Fruit fly (Drosophila melanogaster) whole organism, embryonic: ENCODE data around the gene CG10337.
A peak's percentile ranks its signal among the peaks of the same experiment; 100 is the strongest.

Experiments
- Ada2b ChIP-seq: fragments of 200-800 bp; sonication (Bioruptor generic); IDR thresholded peaks from 2 replicates; pipeline ENCODE4 v1.3.6; 2022; ENCODE audit warnings: missing biosample characterization, missing genetic modification characterization
- Atf6 ChIP-seq: fragments of 200-800 bp; sonication (Bioruptor generic); IDR thresholded peaks from 2 replicates; pipeline ENCODE4 v1.3.6; 2022; ENCODE audit warnings: missing biosample characterization, missing genetic modification characterization
- CG11247 ChIP-seq: fragments of 200-800 bp; sonication (Bioruptor generic); IDR thresholded peaks from 2 replicates; pipeline ENCODE4 v1.3.6; 2022; ENCODE audit warnings: missing biosample characterization, missing genetic modification characterization
- CG14860 ChIP-seq: fragments of 200-800 bp; sonication (Bioruptor generic); IDR thresholded peaks from 3 replicates; pipeline ENCODE4 v1.3.6; 2022; ENCODE audit warnings: missing biosample characterization, missing genetic modification characterization; ENCODE audit not compliant: partially characterized antibody
- CG17912 ChIP-seq: fragments of 200-800 bp; sonication (Bioruptor generic); optimal IDR thresholded peaks from 2 replicates; lab custom pipeline; 2018; ENCODE audit warnings: missing biosample characterization, mild to moderate bottlenecking, missing genetic modification characterization
- CG18476 ChIP-seq: fragments of 200-800 bp; sonication (Bioruptor generic); optimal IDR thresholded peaks from 2 replicates; lab custom pipeline; 2016; ENCODE audit warnings: missing biosample characterization, mild to moderate bottlenecking, missing genetic modification characterization
- CG2116 ChIP-seq: fragments of 200-800 bp; sonication (Bioruptor generic); optimal IDR thresholded peaks from 3 replicates; lab custom pipeline; 2018; ENCODE audit warnings: missing biosample characterization, mild to moderate bottlenecking, missing genetic modification characterization
- CG2129 ChIP-seq: fragments of 200-800 bp; sonication (Bioruptor generic); IDR thresholded peaks from 2 replicates; pipeline ENCODE4 v1.3.6; 2022; ENCODE audit warnings: missing biosample characterization, missing genetic modification characterization; ENCODE audit not compliant: partially characterized antibody
- CG2678 ChIP-seq: fragments of 200-800 bp; sonication (Bioruptor generic); optimal IDR thresholded peaks from 3 replicates; lab custom pipeline; 2019; ENCODE audit warnings: missing biosample characterization, mild to moderate bottlenecking, missing genetic modification characterization, moderate library complexity
- CG31224 ChIP-seq: fragments of 200-800 bp; sonication (Bioruptor generic); IDR thresholded peaks from 2 replicates; pipeline ENCODE4 v1.3.6; 2022; ENCODE audit warnings: missing biosample characterization, missing genetic modification characterization
- CG3847 ChIP-seq: fragments of 200-800 bp; sonication (Bioruptor generic); IDR thresholded peaks from 2 replicates; pipeline ENCODE4 v1.3.6; 2022; ENCODE audit warnings: missing biosample characterization, missing genetic modification characterization
- CG3995 ChIP-seq: fragments of 200-800 bp; sonication (Bioruptor generic); optimal IDR thresholded peaks from 3 replicates; lab custom pipeline; 2016; ENCODE audit warnings: missing biosample characterization, missing genetic modification characterization
- CG4617 ChIP-seq: fragments of 200-800 bp; sonication (Bioruptor generic); optimal IDR thresholded peaks from 3 replicates; lab custom pipeline; 2016; ENCODE audit warnings: missing biosample characterization, missing genetic modification characterization, borderline replicate concordance
- CG4707 ChIP-seq: fragments of 200-800 bp; sonication (Bioruptor generic); optimal IDR thresholded peaks from 2 replicates; lab custom pipeline; 2018; ENCODE audit warnings: missing biosample characterization, mild to moderate bottlenecking, missing genetic modification characterization, moderate library complexity
- CG4820 ChIP-seq: fragments of 200-800 bp; sonication (Bioruptor generic); optimal IDR thresholded peaks from 3 replicates; lab custom pipeline; 2016; ENCODE audit warnings: missing biosample characterization, missing genetic modification characterization
- CG6689 ChIP-seq: fragments of 200-800 bp; sonication (Bioruptor generic); IDR thresholded peaks from 2 replicates; pipeline ENCODE4 v1.3.6; 2022; ENCODE audit warnings: missing biosample characterization, missing genetic modification characterization
- CG7372 ChIP-seq: fragments of 200-800 bp; sonication (Bioruptor generic); IDR thresholded peaks from 2 replicates; pipeline ENCODE4 v1.3.6; 2022; ENCODE audit warnings: missing biosample characterization, missing genetic modification characterization
- CG8281 ChIP-seq: fragments of 200-800 bp; sonication (Bioruptor generic); optimal IDR thresholded peaks from 2 replicates; lab custom pipeline; 2018; ENCODE audit warnings: missing biosample characterization, mild to moderate bottlenecking, missing genetic modification characterization, moderate library complexity
- CG8478 ChIP-seq: fragments of >200 bp; optimal IDR thresholded peaks from 2 replicates; lab custom pipeline; 2018
- CG9932 ChIP-seq: fragments of 200-800 bp; sonication (Bioruptor generic); IDR thresholded peaks from 2 replicates; pipeline ENCODE4 v1.3.6; 2022; ENCODE audit warnings: missing biosample characterization, missing genetic modification characterization
- Dp ChIP-seq: fragments of 200-800 bp; sonication (Bioruptor generic); optimal IDR thresholded peaks from 2 replicates; lab custom pipeline; 2018; ENCODE audit warnings: missing biosample characterization, mild to moderate bottlenecking, missing genetic modification characterization, moderate library complexity
- Jarid2 ChIP-seq: fragments of 200-800 bp; sonication (Bioruptor generic); optimal IDR thresholded peaks from 3 replicates; lab custom pipeline; 2017; ENCODE audit warnings: mild to moderate bottlenecking, missing biosample characterization, missing genetic modification reagents, missing genetic modification characterization
- Mad ChIP-seq: fragments of 200-800 bp; sonication (Bioruptor generic); optimal IDR thresholded peaks from 2 replicates; lab custom pipeline; 2016; ENCODE audit warnings: missing biosample characterization, missing genetic modification characterization
- Myb ChIP-seq: fragments of 200-800 bp; sonication (Bioruptor generic); optimal IDR thresholded peaks from 2 replicates; lab custom pipeline; 2016; ENCODE audit warnings: missing biosample characterization, missing genetic modification characterization
- NK7.1 ChIP-seq: fragments of 200-800 bp; sonication (Bioruptor generic); optimal IDR thresholded peaks from 3 replicates; lab custom pipeline; 2016; ENCODE audit warnings: missing biosample characterization, missing genetic modification characterization
- Nf-YA ChIP-seq: fragments of 200-800 bp; sonication (Bioruptor generic); IDR thresholded peaks from 2 replicates; pipeline ENCODE4 v1.3.6; 2022; ENCODE audit warnings: missing biosample characterization, missing genetic modification characterization
- NfI ChIP-seq: fragments of 200-800 bp; sonication (Bioruptor generic); optimal IDR thresholded peaks from 3 replicates; lab custom pipeline; 2018; ENCODE audit warnings: missing biosample characterization, mild to moderate bottlenecking, missing genetic modification characterization, moderate library complexity
- Poxn ChIP-seq: fragments of 200-800 bp; sonication (Bioruptor generic); IDR thresholded peaks from 2 replicates; pipeline ENCODE4 v1.3.6; 2022; ENCODE audit warnings: missing biosample characterization, missing genetic modification characterization
- Six4 ChIP-seq: fragments of 200-800 bp; sonication (Bioruptor generic); optimal IDR thresholded peaks from 2 replicates; lab custom pipeline; 2016; ENCODE audit warnings: missing biosample characterization, missing genetic modification characterization
- Stat92E ChIP-seq, 3 experiments: fragments of >200 bp in 2 of 3; fragments of 200-800 bp in 1 of 3; sonication (Bioruptor generic) in 1 of 3; optimal IDR thresholded peaks; 2 replicates each; lab custom pipeline; 2017 to 2019; ENCODE audit warnings: missing biosample characterization in 3 of 3, missing genetic modification characterization in 3 of 3, mild to moderate bottlenecking in 1 of 3, moderate library complexity in 1 of 3
- Taf1 ChIP-seq: fragments of 200-800 bp; sonication (Bioruptor generic); IDR thresholded peaks from 2 replicates; pipeline ENCODE4 v1.3.6; 2022; ENCODE audit warnings: missing biosample characterization, missing genetic modification characterization
- bcd ChIP-seq: fragments of 200-800 bp; sonication (Bioruptor generic); optimal IDR thresholded peaks from 2 replicates; lab custom pipeline; 2017; ENCODE audit warnings: missing biosample characterization, mild to moderate bottlenecking, missing genetic modification characterization
- ci ChIP-seq: fragments of 200-800 bp; sonication (Bioruptor generic); IDR thresholded peaks from 3 replicates; pipeline ENCODE4 v1.3.6; 2022; ENCODE audit warnings: missing biosample characterization, missing genetic modification characterization
- gcm2 ChIP-seq: fragments of 200-800 bp; sonication (Bioruptor generic); optimal IDR thresholded peaks from 2 replicates; lab custom pipeline; 2016; ENCODE audit warnings: missing biosample characterization, missing genetic modification characterization
- grau ChIP-seq: fragments of 200-800 bp; optimal IDR thresholded peaks from 3 replicates; lab custom pipeline; 2019; ENCODE audit warnings: missing biosample characterization, mild to moderate bottlenecking, missing genetic modification characterization, moderate library complexity
- gro ChIP-seq: fragments of 200-800 bp; sonication (Bioruptor generic); optimal IDR thresholded peaks from 2 replicates; lab custom pipeline; 2016; ENCODE audit warnings: missing biosample characterization, missing genetic modification characterization
- h ChIP-seq: fragments of >200 bp; optimal IDR thresholded peaks from 2 replicates; lab custom pipeline; 2017
- her ChIP-seq: fragments of 200-800 bp; sonication (Bioruptor generic); optimal IDR thresholded peaks from 2 replicates; lab custom pipeline; 2016; ENCODE audit warnings: missing biosample characterization, missing genetic modification characterization
- hth ChIP-seq: fragments of >200 bp; optimal IDR thresholded peaks from 2 replicates; lab custom pipeline; 2017; ENCODE audit warnings: inconsistent platforms
- lab ChIP-seq: fragments of 200-800 bp; sonication (Bioruptor generic); optimal IDR thresholded peaks from 3 replicates; lab custom pipeline; 2017; ENCODE audit warnings: missing biosample characterization, missing genetic modification characterization, mild to moderate bottlenecking, moderate library complexity, missing genetic modification reagents
- lilli ChIP-seq: fragments of 200-800 bp; sonication (Bioruptor generic); optimal IDR thresholded peaks from 3 replicates; lab custom pipeline; 2016; ENCODE audit warnings: missing biosample characterization, missing genetic modification characterization
- mirr ChIP-seq: fragments of 200-800 bp; sonication (Bioruptor generic); optimal IDR thresholded peaks from 3 replicates; lab custom pipeline; 2018; ENCODE audit warnings: missing biosample characterization, mild to moderate bottlenecking, missing genetic modification characterization
- pzg ChIP-seq: fragments of 200-800 bp; sonication (Bioruptor generic); optimal IDR thresholded peaks from 3 replicates; lab custom pipeline; 2018; ENCODE audit warnings: missing biosample characterization, mild to moderate bottlenecking, missing genetic modification characterization, moderate library complexity
- sd ChIP-seq: fragments of 200-800 bp; sonication (Bioruptor generic); optimal IDR thresholded peaks from 3 replicates; lab custom pipeline; 2018; ENCODE audit warnings: missing biosample characterization, mild to moderate bottlenecking, missing genetic modification characterization, moderate library complexity
- shn ChIP-seq: fragments of 200-800 bp; sonication (Bioruptor generic); optimal IDR thresholded peaks from 3 replicates; lab custom pipeline; 2016; ENCODE audit warnings: missing biosample characterization, missing genetic modification characterization
- slbo ChIP-seq: fragments of 200-800 bp; sonication (Bioruptor generic); IDR thresholded peaks from 2 replicates; pipeline ENCODE4 v1.3.6; 2022; ENCODE audit warnings: missing biosample characterization, missing genetic modification characterization
- sug ChIP-seq: fragments of 200-800 bp; optimal IDR thresholded peaks from 2 replicates; lab custom pipeline; 2019; ENCODE audit warnings: missing biosample characterization, mild to moderate bottlenecking, missing genetic modification characterization, moderate library complexity
- tin ChIP-seq: fragments of 200-800 bp; sonication (Bioruptor generic); optimal IDR thresholded peaks from 3 replicates; lab custom pipeline; 2016; ENCODE audit warnings: missing biosample characterization, missing genetic modification characterization
- tx ChIP-seq: fragments of 200-800 bp; sonication (Bioruptor generic); optimal IDR thresholded peaks from 2 replicates; lab custom pipeline; 2016; ENCODE audit warnings: missing biosample characterization, missing genetic modification characterization
- unc-4 ChIP-seq: fragments of 200-800 bp; sonication (Bioruptor generic); IDR thresholded peaks from 2 replicates; pipeline ENCODE4 v1.3.6; 2022; ENCODE audit warnings: missing biosample characterization, missing genetic modification characterization; ENCODE audit not compliant: partially characterized antibody
- vfl ChIP-seq: fragments of 200-800 bp; sonication (Bioruptor generic); optimal IDR thresholded peaks from 2 replicates; lab custom pipeline; 2016; ENCODE audit warnings: missing biosample characterization, missing genetic modification characterization

The CG10337 gene

dm6 chr2L:19508361-19508918 lies 38.3 kb downstream of the CG10337 start, which contains the start of gene cyst (continued):
- TF ChIP-seq CG2116 (GFP tag; lab: Kevin White, UChicago) = peak; percentile 50
- TF ChIP-seq NfI (GFP tag; lab: Kevin White, UChicago) = peak; percentile 24
- TF ChIP-seq Ada2b (GFP tag; lab: Robert Waterston, UW) = no peak
- no peak for TF ChIP-seq CG8281 (tag; lab: Kevin White, UChicago)
- peak; percentile 12 for TF ChIP-seq her (GFP tag; lab: Kevin White, UChicago)
- no peak for TF ChIP-seq gro
- TF ChIP-seq CG4707 = no peak
- TF ChIP-seq lab (GFP tag; lab: Kevin White, UChicago) = peak; percentile 54
- peak; percentile 55; the same call in 1 of the 2 replicates for TF ChIP-seq slbo (GFP tag; lab: Robert Waterston, UW)
- TF ChIP-seq Jarid2 = no peak
- TF ChIP-seq CG3847 = peak; percentile 82
- peak; percentile 30 for TF ChIP-seq tin (GFP tag; lab: Kevin White, UChicago)
- TF ChIP-seq CG4617 = peak; percentile 91
- no peak for TF ChIP-seq CG2678 (tag; lab: Kevin White, UChicago)
- 0 out of 3 replicates have a peak, but pooled peaks have one; percentile 34 for TF ChIP-seq ci
- TF ChIP-seq Myb (GFP tag; lab: Kevin White, UChicago) = peak; percentile 99
- peak; percentile 92 for TF ChIP-seq CG2129 (GFP tag; lab: Robert Waterston, UW)
- TF ChIP-seq Taf1 (GFP tag; lab: Robert Waterston, UW) = no peak
- TF ChIP-seq hth (lab: Kevin White, UChicago) = no peak
- peak; percentile 53 for TF ChIP-seq lilli (GFP tag; lab: Kevin White, UChicago)
- no peak for TF ChIP-seq Stat92E (GFP tag; optimal IDR thresholded peaks at IDR 0.05; lab: Kevin White, UChicago)
- TF ChIP-seq CG11247 = peak; percentile 19; the same call in 1 of the 2 replicates
- TF ChIP-seq sd (tag; lab: Kevin White, UChicago) = peak; percentile 64
- peak; percentile 95 for TF ChIP-seq pzg (GFP tag; lab: Kevin White, UChicago)
- TF ChIP-seq CG3995 (GFP tag; lab: Kevin White, UChicago) = peak; percentile 37
- TF ChIP-seq CG17912 = no peak
- no peak for TF ChIP-seq CG6689 (GFP tag; lab: Robert Waterston, UW)
- TF ChIP-seq mirr = no peak
- peak; percentile 72 for TF ChIP-seq CG9932 (GFP tag; lab: Robert Waterston, UW)
- no peak for TF ChIP-seq CG7372 (GFP tag; lab: Robert Waterston, UW)
- no peak for TF ChIP-seq grau
- TF ChIP-seq CG14860 (GFP tag; lab: Robert Waterston, UW) = peak; percentile 96
- TF ChIP-seq CG4820 = peak; percentile 12
- no peak for TF ChIP-seq Poxn (GFP tag; lab: Robert Waterston, UW)
- TF ChIP-seq tx (GFP tag; lab: Kevin White, UChicago) = peak; percentile 24
- TF ChIP-seq sug (tag; lab: Kevin White, UChicago) = peak; percentile 21
- peak; percentile 9 for TF ChIP-seq Six4 (GFP tag; lab: Kevin White, UChicago)
- TF ChIP-seq CG8478 (lab: Kevin White, UChicago) = peak; percentile 83
- TF ChIP-seq vfl (GFP tag; lab: Kevin White, UChicago) = peak; percentile 44
- no peak for TF ChIP-seq Nf-YA
- TF ChIP-seq CG31224 (GFP tag; lab: Robert Waterston, UW) = no peak
- peak; percentile 97 for TF ChIP-seq unc-4 (GFP tag; lab: Robert Waterston, UW)
- no peak for TF ChIP-seq gcm2 (GFP tag; lab: Kevin White, UChicago)
- peak; percentile 14 for TF ChIP-seq Mad (GFP tag; lab: Kevin White, UChicago)
- no peak for TF ChIP-seq CG18476 (GFP tag; lab: Kevin White, UChicago)
- peak; percentile 2 for TF ChIP-seq shn (GFP tag; lab: Kevin White, UChicago)
- no peak for TF ChIP-seq bcd
- TF ChIP-seq h (lab: Kevin White, UChicago) = no peak
- peak; percentile 32; the same call in 1 of the 2 replicates for TF ChIP-seq Atf6 (GFP tag; lab: Robert Waterston, UW)
- peak; percentile 86 for TF ChIP-seq Dp (GFP tag; lab: Kevin White, UChicago)
- TF ChIP-seq NK7.1 (GFP tag; lab: Kevin White, UChicago) = no peak
